Worm (Caenorhabditis elegans) whole organism, L4/young adult: Measurements from ENCODE around the gene F21C10.18.

Source experiments
- dao-5 ChIP-seq: sonication (generic microtip); optimal IDR thresholded peaks from 2 replicates; lab custom pipeline; 2016; ENCODE audit warnings: missing genotype, missing genetic modification characterization, moderate library complexity, missing compliant biosample characterization
- him-1 ChIP-seq: sonication (generic microtip); optimal IDR thresholded peaks from 2 replicates; lab custom pipeline; 2016; ENCODE audit warnings: missing genotype, missing genetic modification reagents, missing genetic modification characterization, missing compliant biosample characterization

ce11 chrV:9065915-9066314 is 42.4 kb upstream of the F21C10.18 start:
- TF ChIP-seq him-1 (tag; lab: Kevin White, UChicago) (no peak), dao-5 (tag; lab: Kevin White, UChicago) (no peak)
